Worm (Caenorhabditis elegans): ENCODE results near the gene clec-185.
"Not testable (repeated sequence)": the region's sequence is repeated elsewhere in the genome, so short reads cannot be mapped to it uniquely, and the experiment has no call there.

clec-185 gene

DNA sequence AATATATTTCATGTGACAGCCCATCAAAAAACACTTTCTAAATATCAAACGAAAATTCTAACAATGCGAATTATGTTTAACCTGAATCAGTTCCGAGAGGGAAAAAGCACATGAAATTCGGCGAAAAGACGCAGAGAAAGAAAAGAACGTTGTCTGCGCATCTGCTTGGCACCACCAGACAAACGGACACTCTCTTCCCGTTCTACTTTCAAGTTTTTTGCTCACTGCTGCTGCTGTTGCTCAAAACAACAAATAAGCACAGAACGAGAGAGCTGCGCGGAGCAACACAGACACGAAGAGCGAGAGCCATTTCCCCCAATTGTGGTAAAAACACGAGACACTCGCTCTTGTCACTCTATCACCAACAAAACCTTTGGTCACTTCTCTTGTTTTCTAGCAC lies 26.4 kb downstream of the clec-185 start:
- no peak for TF ChIP-seq ets-7 (tag; optimal IDR thresholded peaks at IDR 0.05)
- no peak for TF ChIP-seq ceh-36 (tag; optimal IDR thresholded peaks at IDR 0.05)

DNA sequence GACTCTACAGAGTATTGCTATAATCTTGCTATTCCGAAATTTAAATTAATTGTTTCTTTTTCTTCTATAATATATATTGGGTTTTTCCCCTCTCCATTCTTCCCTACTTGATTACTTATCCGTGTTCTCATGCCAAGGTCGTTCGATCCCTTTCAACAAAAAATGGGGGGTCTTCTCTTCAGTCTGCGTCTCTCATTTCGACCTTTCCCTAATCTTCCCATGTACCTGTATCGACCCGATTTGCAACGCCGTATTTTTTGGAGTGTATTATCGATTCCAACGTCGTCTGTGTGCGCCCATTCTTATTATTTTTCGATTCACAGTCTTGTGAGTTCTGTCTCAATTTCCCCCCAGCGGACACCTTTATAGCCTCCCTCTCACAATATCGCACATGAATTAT lies 29.3 kb downstream of the clec-185 start:
- TF ChIP-seq pes-1 (GFP tag; IDR thresholded peaks at IDR 0.05) (no peak), B0310.2 (tag; optimal IDR thresholded peaks at IDR 0.05) (no peak), ceh-13 (GFP tag; optimal IDR thresholded peaks at IDR 0.05) (no peak), tbx-11 (GFP tag; IDR thresholded peaks at IDR 0.05) (no peak)

DNA sequence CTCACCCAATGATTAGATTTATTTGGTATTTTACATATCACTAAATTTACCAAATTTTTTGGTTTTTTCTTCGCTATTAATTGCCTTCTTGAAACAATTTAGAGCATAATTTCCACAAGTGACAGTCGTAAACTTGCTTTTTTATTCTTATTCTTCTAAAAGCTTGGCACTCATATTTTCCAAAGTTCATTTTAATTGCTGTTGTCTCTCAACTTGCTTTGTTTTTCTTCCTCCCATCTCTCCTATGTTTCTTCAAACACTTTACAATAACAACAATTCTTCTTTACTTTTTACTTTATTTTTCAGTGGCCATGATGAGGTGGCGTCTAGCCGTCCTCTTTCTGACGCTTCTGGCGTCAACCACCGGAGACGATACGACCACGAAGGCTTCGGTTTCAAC lies 29.9 kb downstream of the clec-185 start, which contains the start of gene igdb-2:
igdb-2 (plus strand) TSS at position 301 of the 400 bp plus-strand sequence.
- TF ChIP-seq hmbx-1 (tag; optimal IDR thresholded peaks at IDR 0.05): no peak
- TF ChIP-seq hnd-1 (tag; optimal IDR thresholded peaks at IDR 0.05): no peak
- TF ChIP-seq F13C5.2 (tag; optimal IDR thresholded peaks at IDR 0.05): no peak
- TF ChIP-seq ets-7 (tag; optimal IDR thresholded peaks at IDR 0.05): no peak
- TF ChIP-seq ceh-13 (GFP tag; optimal IDR thresholded peaks at IDR 0.05): no peak
- no peak for TF ChIP-seq ama-1 (optimal IDR thresholded peaks at IDR 0.05)
- no peak for TF ChIP-seq tbx-11 (GFP tag; IDR thresholded peaks at IDR 0.05)
- TF ChIP-seq flt-1 (GFP tag; IDR thresholded peaks at IDR 0.05): no peak
- no peak for TF ChIP-seq B0310.2 (tag; optimal IDR thresholded peaks at IDR 0.05)
- no peak for TF ChIP-seq scrt-1 (GFP tag; IDR thresholded peaks at IDR 0.05)
- TF ChIP-seq ceh-36 (tag; optimal IDR thresholded peaks at IDR 0.05): no peak
- TF ChIP-seq aly-1 (tag; optimal IDR thresholded peaks at IDR 0.05): no peak
- TF ChIP-seq tra-4 (tag; optimal IDR thresholded peaks at IDR 0.05): no peak

DNA sequence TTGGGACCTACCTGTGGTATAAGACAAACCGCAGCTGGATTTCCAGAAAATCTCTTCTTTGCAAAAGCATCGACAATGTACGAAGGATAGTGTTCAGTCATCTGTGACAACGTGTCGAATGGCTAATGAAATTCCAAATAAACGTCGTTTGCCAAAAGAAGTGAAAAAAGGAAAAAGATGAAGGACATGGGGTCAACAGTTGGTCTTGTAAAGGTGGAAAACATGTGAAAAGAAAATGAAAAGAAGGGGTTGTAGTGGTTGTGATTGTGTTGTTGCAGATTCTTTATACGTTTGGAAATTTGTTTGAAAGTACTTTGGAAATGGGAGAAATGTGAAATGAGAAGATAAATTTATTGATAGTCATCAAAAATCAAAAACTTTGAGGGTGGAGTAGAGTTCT lies 38.5 kb downstream of the clec-185 start, which contains the start of gene T04A11.1:
T04A11.1 (minus strand) TSS at position 101 of the 400 bp plus-strand sequence.
- TF ChIP-seq tbx-11 (GFP tag; IDR thresholded peaks at IDR 0.05); ceh-13 (GFP tag; optimal IDR thresholded peaks at IDR 0.05); tra-4 (tag; optimal IDR thresholded peaks at IDR 0.05): not testable (repeated sequence)

DNA sequence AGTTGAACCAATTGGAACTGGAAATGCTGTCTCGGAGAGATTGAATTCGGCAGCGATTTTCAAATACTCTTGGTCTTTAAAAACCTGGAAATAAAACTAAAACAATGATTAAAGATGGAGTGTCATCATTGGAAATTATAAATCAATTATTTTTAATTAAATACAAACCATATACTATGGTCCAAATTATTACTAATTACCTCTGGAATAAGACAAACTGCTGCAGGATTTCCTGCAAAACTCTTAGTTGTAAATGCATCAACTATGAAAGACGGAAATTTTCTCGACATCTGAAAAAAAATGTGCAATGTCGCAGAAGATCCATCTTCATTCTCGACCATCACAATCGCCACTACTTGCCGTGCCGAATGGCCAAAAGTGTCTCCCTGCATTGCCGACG lies 40.3 kb downstream of the clec-185 start, which contains the start of gene igdb-1:
igdb-1 (plus strand) TSS at position 301 of the 400 bp plus-strand sequence.
- not testable (repeated sequence) for TF ChIP-seq ceh-36 (tag; optimal IDR thresholded peaks at IDR 0.05); tbx-37 (GFP tag; conservative IDR thresholded peaks at IDR 0.05); hmbx-1 (tag; optimal IDR thresholded peaks at IDR 0.05)

DNA sequence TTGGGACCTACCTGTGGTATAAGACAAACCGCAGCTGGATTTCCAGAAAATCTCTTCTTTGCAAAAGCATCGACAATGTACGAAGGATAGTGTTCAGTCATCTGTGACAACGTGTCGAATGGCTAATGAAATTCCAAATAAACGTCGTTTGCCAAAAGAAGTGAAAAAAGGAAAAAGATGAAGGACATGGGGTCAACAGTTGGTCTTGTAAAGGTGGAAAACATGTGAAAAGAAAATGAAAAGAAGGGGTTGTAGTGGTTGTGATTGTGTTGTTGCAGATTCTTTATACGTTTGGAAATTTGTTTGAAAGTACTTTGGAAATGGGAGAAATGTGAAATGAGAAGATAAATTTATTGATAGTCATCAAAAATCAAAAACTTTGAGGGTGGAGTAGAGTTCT lies 46.0 kb downstream of the clec-185 start, which contains the start of gene T04A11.4:
T04A11.4 (minus strand) TSS at position 101 of the 400 bp plus-strand sequence.
- not testable (repeated sequence) for TF ChIP-seq B0310.2, ets-7, F13C5.2 (tag; optimal IDR thresholded peaks at IDR 0.05)

DNA sequence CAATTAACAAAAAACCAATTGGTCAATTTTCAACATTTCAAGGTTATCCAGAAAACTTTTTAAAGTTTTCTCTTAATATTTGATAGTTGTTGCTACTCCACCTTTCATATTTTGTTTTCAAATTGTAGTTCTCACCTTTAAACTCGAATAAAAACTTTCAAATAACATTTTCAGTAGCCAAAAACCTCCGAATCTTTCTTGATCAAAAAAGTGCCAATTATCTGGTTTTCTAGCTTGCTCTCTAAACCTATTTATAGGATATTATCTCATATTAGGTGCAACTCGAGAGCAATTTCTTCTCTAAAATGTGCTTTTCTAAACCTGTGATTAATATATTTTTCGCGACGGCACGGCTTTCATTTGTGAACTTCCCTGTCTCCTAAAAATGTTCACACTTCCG lies 48.7 kb downstream of the clec-185 start, which contains the start of gene sru-26:
sru-26 (plus strand) TSS at position 301 of the 400 bp plus-strand sequence.
- no peak for TF ChIP-seq sea-1 (GFP tag; conservative IDR thresholded peaks at IDR 0.05)
- TF ChIP-seq tbx-37 (GFP tag; conservative IDR thresholded peaks at IDR 0.05): no peak
- no peak for TF ChIP-seq B0310.2 (tag; optimal IDR thresholded peaks at IDR 0.05)
- no peak for TF ChIP-seq ets-7 (tag; optimal IDR thresholded peaks at IDR 0.05)
- TF ChIP-seq ceh-36 (tag; optimal IDR thresholded peaks at IDR 0.05): no peak
- no peak for TF ChIP-seq hmg-4 (GFP tag; optimal IDR thresholded peaks at IDR 0.05)

DNA sequence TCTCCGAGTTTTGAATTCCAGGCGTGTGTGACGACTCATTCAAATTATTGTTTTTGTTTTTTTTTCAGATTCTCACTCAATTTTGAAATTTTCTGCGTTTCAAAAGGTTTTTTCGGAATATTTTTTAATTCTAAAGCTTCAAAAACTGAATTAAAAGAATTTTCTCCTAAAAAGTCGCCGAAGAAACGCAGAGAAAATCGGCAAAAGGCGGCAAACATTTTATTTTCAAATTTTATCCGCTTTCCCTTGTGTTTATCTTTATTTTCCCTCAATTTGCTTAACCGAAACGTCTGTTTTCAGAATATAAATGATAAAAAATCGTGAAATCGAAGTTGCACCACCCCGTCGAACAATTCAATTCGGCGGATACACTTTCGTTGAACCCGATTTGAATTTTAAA lies 52.0 kb downstream of the clec-185 start, which contains the start of gene him-6:
him-6 (plus strand) TSS at position 301 of the 400 bp plus-strand sequence.
- TF ChIP-seq ceh-36 (tag; optimal IDR thresholded peaks at IDR 0.05) (no peak), aly-1 (tag; optimal IDR thresholded peaks at IDR 0.05) (no peak), hmg-4 (GFP tag; optimal IDR thresholded peaks at IDR 0.05) (no peak), ets-7 (tag; optimal IDR thresholded peaks at IDR 0.05) (no peak), sea-1 (GFP tag; conservative IDR thresholded peaks at IDR 0.05) (no peak), ceh-13 (GFP tag; optimal IDR thresholded peaks at IDR 0.05) (no peak), tra-4 (tag; optimal IDR thresholded peaks at IDR 0.05) (no peak), flt-1 (GFP tag; IDR thresholded peaks at IDR 0.05) (no peak), hnd-1 (tag; optimal IDR thresholded peaks at IDR 0.05) (no peak), B0310.2 (tag; optimal IDR thresholded peaks at IDR 0.05) (no peak), ama-1 (optimal IDR thresholded peaks at IDR 0.05) (no peak), F13C5.2 (tag; optimal IDR thresholded peaks at IDR 0.05) (no peak), pes-1 (GFP tag; IDR thresholded peaks at IDR 0.05) (no peak), hmbx-1 (tag; optimal IDR thresholded peaks at IDR 0.05) (no peak), scrt-1 (GFP tag; IDR thresholded peaks at IDR 0.05) (no peak), tbx-37 (GFP tag; conservative IDR thresholded peaks at IDR 0.05) (no peak), tbx-11 (GFP tag; IDR thresholded peaks at IDR 0.05) (no peak)

All from whole organism, early embryonic.